Fruit fly (Drosophila melanogaster): ENCODE results near the gene CG1113.

CG1113 gene

dm6 chr3R:5209481-5209880 is 43.5 kb upstream of the CG1113 start (continued):
- peak; percentile 19 for TF ChIP-seq CG10267 (tag; optimal IDR thresholded peaks at IDR 0.05)
- TF ChIP-seq Xrp1 (GFP tag; IDR thresholded peaks at IDR 0.05): peak; percentile 52; the same call in 1 of the 2 replicates
- TF ChIP-seq bab2 (GFP tag; optimal IDR thresholded peaks at IDR 0.05): peak; percentile 36
- TF ChIP-seq D (optimal IDR thresholded peaks at IDR 0.05): no peak
- TF ChIP-seq D (GFP tag; optimal IDR thresholded peaks at IDR 0.05): peak; percentile 43
- peak; percentile 40 for TF ChIP-seq nmo (GFP tag; optimal IDR thresholded peaks at IDR 0.05)
- no peak for TF ChIP-seq nerfin-1 (tag; optimal IDR thresholded peaks at IDR 0.05)
- TF ChIP-seq CG13424 (tag; optimal IDR thresholded peaks at IDR 0.05): peak; percentile 4
- no peak for TF ChIP-seq CG2199 (GFP tag; IDR thresholded peaks at IDR 0.05)
- peak in 1 of 3 experiments; percentile 9 for TF ChIP-seq lola (GFP tag; optimal IDR thresholded peaks at IDR 0.05)
- TF ChIP-seq dmrt11E (tag; optimal IDR thresholded peaks at IDR 0.05): peak; percentile 32
- no peak for TF ChIP-seq CG13296 (GFP tag; optimal IDR thresholded peaks at IDR 0.05)
- TF ChIP-seq tio (GFP tag; optimal IDR thresholded peaks at IDR 0.05): no peak
- TF ChIP-seq ttk (GFP tag; IDR thresholded peaks at IDR 0.05): peak; percentile 56
- no peak for TF ChIP-seq CG2116 (GFP tag; optimal IDR thresholded peaks at IDR 0.05)
- no peak for TF ChIP-seq CG11247 (GFP tag; IDR thresholded peaks at IDR 0.05)
- no peak for TF ChIP-seq sc (optimal IDR thresholded peaks at IDR 0.05)
- TF ChIP-seq sc (GFP tag; optimal IDR thresholded peaks at IDR 0.05): peak; percentile 38
- no peak for TF ChIP-seq Rfx (GFP tag; IDR thresholded peaks at IDR 0.05)
- TF ChIP-seq Hsf (GFP tag; optimal IDR thresholded peaks at IDR 0.05): peak; percentile 12
- TF ChIP-seq bcd (GFP tag; optimal IDR thresholded peaks at IDR 0.05): peak; percentile 20
- TF ChIP-seq nom (GFP tag; optimal IDR thresholded peaks at IDR 0.05): peak; percentile 59
- TF ChIP-seq Ptx1 (GFP tag; IDR thresholded peaks at IDR 0.05): peak; percentile 54; the same call in 1 of the 2 replicates
- peak; percentile 12; the same call in 1 of the 2 replicates for TF ChIP-seq Nf-YA (GFP tag; IDR thresholded peaks at IDR 0.05)
- no peak for TF ChIP-seq NK7.1 (GFP tag; optimal IDR thresholded peaks at IDR 0.05)
- TF ChIP-seq BtbVII (GFP tag; optimal IDR thresholded peaks at IDR 0.05): no peak
- TF ChIP-seq kni (GFP tag; optimal IDR thresholded peaks at IDR 0.05): no peak
- TF ChIP-seq grn (GFP tag; optimal IDR thresholded peaks at IDR 0.05): no peak
- peak; percentile 35 for TF ChIP-seq az2 (GFP tag; optimal IDR thresholded peaks at IDR 0.05)
- TF ChIP-seq CG4820 (GFP tag; optimal IDR thresholded peaks at IDR 0.05): peak; percentile 44
- TF ChIP-seq Dref (GFP tag; IDR thresholded peaks at IDR 0.05): no peak
- TF ChIP-seq gcm (GFP tag; optimal IDR thresholded peaks at IDR 0.05): peak; percentile 7
- TF ChIP-seq Bteb2 (GFP tag; optimal IDR thresholded peaks at IDR 0.05): no peak
- TF ChIP-seq Doc2 (GFP tag; IDR thresholded peaks at IDR 0.05): no peak
- TF ChIP-seq al (GFP tag; IDR thresholded peaks at IDR 0.05): no peak
- TF ChIP-seq Elba2 (GFP tag; optimal IDR thresholded peaks at IDR 0.05): no peak
- TF ChIP-seq CG4282 (GFP tag; optimal IDR thresholded peaks at IDR 0.05): no peak
- peak; percentile 66 for TF ChIP-seq CG17359 (tag; optimal IDR thresholded peaks at IDR 0.05)
- no peak for TF ChIP-seq dan (GFP tag; IDR thresholded peaks at IDR 0.05)
- peak; percentile 91 for TF ChIP-seq Ets65A (GFP tag)
- no peak for TF ChIP-seq Opbp (GFP tag; IDR thresholded peaks at IDR 0.05; ENCODE audit: partially characterized antibody)
- no peak for TF ChIP-seq CG13123 (GFP tag; optimal IDR thresholded peaks at IDR 0.05)
- peak; percentile 23 for TF ChIP-seq CoRest (tag; optimal IDR thresholded peaks at IDR 0.05)
- no peak for TF ChIP-seq CG2129 (GFP tag; IDR thresholded peaks at IDR 0.05; ENCODE audit: partially characterized antibody)
- TF ChIP-seq NfI (GFP tag; optimal IDR thresholded peaks at IDR 0.05): peak; percentile 29
- peak; percentile 59 for TF ChIP-seq gem (tag; optimal IDR thresholded peaks at IDR 0.05)
- peak; percentile 60 for TF ChIP-seq CG18262 (tag; optimal IDR thresholded peaks at IDR 0.05)
- peak; percentile 17 to 21 for TF ChIP-seq Pdp1 (GFP tag; optimal IDR thresholded peaks at IDR 0.05)
- no peak for TF ChIP-seq CG9797 (GFP tag; optimal IDR thresholded peaks at IDR 0.05)
- TF ChIP-seq CG12391 (tag; optimal IDR thresholded peaks at IDR 0.05): peak; percentile 40
- TF ChIP-seq Myb (GFP tag; optimal IDR thresholded peaks at IDR 0.05): peak; percentile 6

Measured in whole organism, embryonic.